Worm (Caenorhabditis elegans) whole organism, early embryonic: ENCODE measurements around the gene C30B5.17.

Source experiments
- B0310.2 ChIP-seq: sonication (generic microtip); optimal IDR thresholded peaks from 2 replicates; lab custom pipeline; 2016; ENCODE audit warnings: mild to moderate bottlenecking, missing genetic modification characterization, missing compliant biosample characterization
- F13C5.2 ChIP-seq: sonication (generic microtip); optimal IDR thresholded peaks from 2 replicates; lab custom pipeline; 2017; ENCODE audit warnings: mild to moderate bottlenecking, missing genetic modification characterization, inconsistent platforms, missing compliant biosample characterization
- aly-1 ChIP-seq: sonication (generic microtip); optimal IDR thresholded peaks from 2 replicates; lab custom pipeline; 2016; ENCODE audit warnings: missing genetic modification characterization, missing compliant biosample characterization
- ama-1 ChIP-seq: fragments of 150-350 bp; optimal IDR thresholded peaks from 2 replicates; lab custom pipeline; 2014
- ceh-13 ChIP-seq: fragments of 200-800 bp; sonication (Bioruptor generic); optimal IDR thresholded peaks from 2 replicates; lab custom pipeline; 2018; ENCODE audit warnings: mild to moderate bottlenecking, missing genetic modification characterization, missing compliant biosample characterization
- ceh-36 ChIP-seq: sonication (generic microtip); optimal IDR thresholded peaks from 2 replicates; lab custom pipeline; 2016; ENCODE audit warnings: missing genetic modification characterization, inconsistent platforms, missing compliant biosample characterization
- ets-7 ChIP-seq: sonication (generic microtip); optimal IDR thresholded peaks from 2 replicates; lab custom pipeline; 2016; ENCODE audit warnings: missing genotype, missing genetic modification characterization, missing compliant biosample characterization
- flt-1 ChIP-seq: fragments of 200-800 bp; sonication (Bioruptor generic); IDR thresholded peaks from 2 replicates; pipeline ENCODE4 v1.3.6; 2022; ENCODE audit warnings: missing genetic modification characterization, missing compliant biosample characterization
- hmbx-1 ChIP-seq: sonication (generic microtip); optimal IDR thresholded peaks from 2 replicates; lab custom pipeline; 2016; ENCODE audit warnings: mild to moderate bottlenecking, missing genetic modification characterization, missing compliant biosample characterization
- hmg-4 ChIP-seq: fragments of 200-800 bp; sonication (Bioruptor generic); optimal IDR thresholded peaks from 2 replicates; lab custom pipeline; 2018; ENCODE audit warnings: mild to moderate bottlenecking, missing genetic modification characterization, missing compliant biosample characterization
- hnd-1 ChIP-seq: sonication (generic microtip); optimal IDR thresholded peaks from 2 replicates; lab custom pipeline; 2016; ENCODE audit warnings: missing genetic modification characterization, missing compliant biosample characterization
- pes-1 ChIP-seq: fragments of 200-800 bp; sonication (Bioruptor generic); IDR thresholded peaks from 2 replicates; pipeline ENCODE4 v1.3.6; 2022; ENCODE audit warnings: missing genetic modification reagents, missing genetic modification characterization, missing compliant biosample characterization
- scrt-1 ChIP-seq: fragments of 200-800 bp; sonication (Bioruptor generic); IDR thresholded peaks from 2 replicates; pipeline ENCODE4 v1.3.6; 2022; ENCODE audit warnings: missing genetic modification characterization, missing compliant biosample characterization
- sea-1 ChIP-seq: fragments of 200-800 bp; sonication (Bioruptor generic); conservative IDR thresholded peaks from 2 replicates; pipeline ENCODE4 v1.3.6; 2022; ENCODE audit warnings: missing genetic modification characterization, missing compliant biosample characterization
- tbx-11 ChIP-seq: fragments of 200-800 bp; sonication (Bioruptor generic); IDR thresholded peaks from 2 replicates; pipeline ENCODE4 v1.3.6; 2022; ENCODE audit warnings: missing genetic modification characterization, missing compliant biosample characterization
- tbx-37 ChIP-seq: fragments of 200-800 bp; sonication (Bioruptor generic); conservative IDR thresholded peaks from 2 replicates; pipeline ENCODE4 v1.3.6; 2022; ENCODE audit warnings: missing genetic modification reagents, missing genetic modification characterization, missing compliant biosample characterization
- tra-4 ChIP-seq: sonication (generic microtip); optimal IDR thresholded peaks from 2 replicates; lab custom pipeline; 2017; ENCODE audit warnings: missing genetic modification characterization, missing compliant biosample characterization

The C30B5.17 gene

ce11 chrII:6177975-6178742, 24.7 kb downstream of the C30B5.17 start:
- TF ChIP-seq ama-1 (lab: Kevin White, UChicago) (no peak), ets-7 (tag; lab: Kevin White, UChicago) (no peak), sea-1 (GFP tag; lab: Robert Waterston, UW) (no peak), aly-1 (no peak)

- no peak for TF ChIP-seq flt-1 (GFP tag; lab: Robert Waterston, UW)
- TF ChIP-seq hmg-4 (GFP tag; lab: Kevin White, UChicago), result no peak
- no peak for TF ChIP-seq B0310.2 (tag; lab: Kevin White, UChicago)
- TF ChIP-seq ceh-13 (GFP tag; lab: Kevin White, UChicago), result no peak
- TF ChIP-seq ama-1 (lab: Kevin White, UChicago), result no peak
- no peak for TF ChIP-seq aly-1
- TF ChIP-seq sea-1 (GFP tag; lab: Robert Waterston, UW), result no peak
- TF ChIP-seq tra-4 (tag; lab: Kevin White, UChicago), result no peak
- TF ChIP-seq tbx-37, result no peak
- TF ChIP-seq hmbx-1 (tag; lab: Kevin White, UChicago), result no peak
Observed at ce11 chrII:6176154-6176897, 26.5 kb downstream of the C30B5.17 start.

DNA sequence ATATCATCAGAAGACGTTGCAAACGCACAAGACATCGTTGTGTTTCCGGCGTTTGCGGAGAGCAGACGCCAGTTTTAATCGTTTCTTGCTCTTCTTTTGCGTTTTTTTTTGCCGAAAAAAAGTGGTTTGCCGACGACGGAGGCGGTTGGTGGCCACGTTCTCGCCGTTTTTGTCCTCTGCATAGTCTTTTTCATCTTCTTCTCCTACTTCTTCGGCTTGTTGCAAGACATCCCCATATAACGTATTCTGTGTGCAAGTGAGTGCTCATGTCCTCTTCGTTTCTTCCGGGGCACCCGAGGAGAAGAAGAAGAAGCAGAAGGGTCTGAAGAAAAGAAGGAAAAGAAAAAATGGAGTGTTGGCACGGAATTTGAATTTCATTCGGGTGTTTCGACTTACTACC, 27.8 kb downstream of the C30B5.17 start:
- TF ChIP-seq tbx-37 (no peak), tra-4 (tag; lab: Kevin White, UChicago) (no peak), ets-7 (tag; lab: Kevin White, UChicago) (no peak), ceh-13 (GFP tag; lab: Kevin White, UChicago) (no peak), B0310.2 (tag; lab: Kevin White, UChicago) (no peak), ceh-36 (tag; lab: Kevin White, UChicago) (no peak), aly-1 (no peak), flt-1 (GFP tag; lab: Robert Waterston, UW) (no peak), hmg-4 (GFP tag; lab: Kevin White, UChicago) (no peak), hnd-1 (tag; lab: Kevin White, UChicago) (no peak), pes-1 (GFP tag; lab: Robert Waterston, UW) (no peak), scrt-1 (GFP tag; lab: Robert Waterston, UW) (no peak), F13C5.2 (no peak), sea-1 (GFP tag; lab: Robert Waterston, UW) (no peak), tbx-11 (GFP tag; lab: Robert Waterston, UW) (no peak), hmbx-1 (tag; lab: Kevin White, UChicago) (no peak)

ce11 chrII:6173400-6173799, 29.4 kb downstream of the C30B5.17 start, which contains the start of gene F40H3.2:
Gene F40H3.2 (plus strand): TSS chrII:6173649.
- TF ChIP-seq F13C5.2 (no peak), ceh-13 (GFP tag; lab: Kevin White, UChicago) (no peak), hmg-4 (GFP tag; lab: Kevin White, UChicago) (no peak), ceh-36 (tag; lab: Kevin White, UChicago) (no peak), flt-1 (GFP tag; lab: Robert Waterston, UW) (no peak), tbx-37 (no peak), tra-4 (tag; lab: Kevin White, UChicago) (no peak), scrt-1 (GFP tag; lab: Robert Waterston, UW) (no peak), hnd-1 (tag; lab: Kevin White, UChicago) (no peak), B0310.2 (tag; lab: Kevin White, UChicago) (no peak), hmbx-1 (tag; lab: Kevin White, UChicago) (no peak), aly-1 (no peak), pes-1 (GFP tag; lab: Robert Waterston, UW) (no peak), sea-1 (GFP tag; lab: Robert Waterston, UW) (no peak), ets-7 (tag; lab: Kevin White, UChicago) (no peak), ama-1 (lab: Kevin White, UChicago) (no peak), tbx-11 (GFP tag; lab: Robert Waterston, UW) (no peak)

ce11 chrII:6171228-6171627, 31.6 kb downstream of the C30B5.17 start, which contains the start of gene F40H3.3:
Gene F40H3.3 (plus strand): TSS chrII:6171507.
- TF ChIP-seq hnd-1 (tag; lab: Kevin White, UChicago), result no peak
- no peak for TF ChIP-seq ama-1 (lab: Kevin White, UChicago)
- no peak for TF ChIP-seq ceh-36 (tag; lab: Kevin White, UChicago)
- no peak for TF ChIP-seq scrt-1 (GFP tag; lab: Robert Waterston, UW)
- TF ChIP-seq tra-4 (tag; lab: Kevin White, UChicago), result no peak
- TF ChIP-seq B0310.2 (tag; lab: Kevin White, UChicago), result no peak
- no peak for TF ChIP-seq flt-1 (GFP tag; lab: Robert Waterston, UW)
- no peak for TF ChIP-seq hmg-4 (GFP tag; lab: Kevin White, UChicago)
- TF ChIP-seq sea-1 (GFP tag; lab: Robert Waterston, UW), result no peak
- TF ChIP-seq tbx-37, result no peak
- no peak for TF ChIP-seq ceh-13 (GFP tag; lab: Kevin White, UChicago)
- no peak for TF ChIP-seq pes-1 (GFP tag; lab: Robert Waterston, UW)
- TF ChIP-seq tbx-11 (GFP tag; lab: Robert Waterston, UW), result no peak
- no peak for TF ChIP-seq ets-7 (tag; lab: Kevin White, UChicago)
- TF ChIP-seq F13C5.2, result no peak
- no peak for TF ChIP-seq aly-1
- TF ChIP-seq hmbx-1 (tag; lab: Kevin White, UChicago), result no peak

DNA sequence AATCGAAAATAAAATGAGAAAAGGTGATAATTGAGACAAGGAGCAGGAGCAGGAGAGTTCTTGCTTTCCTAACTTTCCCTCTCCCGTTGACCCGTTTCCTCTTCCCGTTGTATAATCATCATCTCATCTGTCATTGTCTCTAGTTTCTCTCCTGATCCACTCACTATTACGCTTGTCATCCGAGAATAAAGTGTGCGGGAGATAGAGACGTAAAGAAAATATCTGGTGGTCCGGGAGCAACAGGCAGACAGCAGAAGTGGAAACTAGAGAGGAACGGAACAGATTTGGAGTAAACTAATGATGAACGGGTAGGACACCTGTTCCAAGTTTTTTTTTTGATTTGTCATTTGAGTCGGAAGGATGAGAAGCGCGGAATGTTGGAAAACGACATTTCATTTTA, 32.6 kb downstream of the C30B5.17 start:
- TF ChIP-seq hmbx-1 (tag; lab: Kevin White, UChicago) (no peak), F13C5.2 (no peak), ama-1 (lab: Kevin White, UChicago) (no peak), B0310.2 (tag; lab: Kevin White, UChicago) (no peak), hnd-1 (tag; lab: Kevin White, UChicago) (no peak), aly-1 (no peak), ets-7 (tag; lab: Kevin White, UChicago) (no peak), tra-4 (tag; lab: Kevin White, UChicago) (no peak)
